Fruit fly (Drosophila melanogaster): ENCODE data around the gene HHEX.

Gene HHEX

dm6 chr3R:21073707-21074106 lies 7.0 kb downstream of the HHEX start, which contains the start of gene dmrt93B:
TSS of gene dmrt93B (plus strand) at chr3R:21074007.
- TF ChIP-seq CTCF (optimal IDR thresholded peaks at IDR 0.05) (no peak), CG8478 (optimal IDR thresholded peaks at IDR 0.05) (no peak)

- peak; percentile 30 to 49 for TF ChIP-seq CTCF (optimal IDR thresholded peaks at IDR 0.05)
- no peak for TF ChIP-seq CG8478 (optimal IDR thresholded peaks at IDR 0.05)
Observed at dm6 chr3R:21073141-21073540, 7.6 kb downstream of the HHEX start, which contains the start of gene r-l. TSS of gene r-l (minus strand) at chr3R:21073319.

- TF ChIP-seq CG8478 (optimal IDR thresholded peaks at IDR 0.05) (no peak), CTCF (optimal IDR thresholded peaks at IDR 0.05) (no peak)
Observed at dm6 chr3R:21071943-21072500, 8.7 kb downstream of the HHEX start.

dm6 chr3R:21071312-21071711 lies 9.4 kb downstream of the HHEX start:
- TF ChIP-seq CTCF (optimal IDR thresholded peaks at IDR 0.05) (no peak), CG8478 (optimal IDR thresholded peaks at IDR 0.05) (no peak)

DNA sequence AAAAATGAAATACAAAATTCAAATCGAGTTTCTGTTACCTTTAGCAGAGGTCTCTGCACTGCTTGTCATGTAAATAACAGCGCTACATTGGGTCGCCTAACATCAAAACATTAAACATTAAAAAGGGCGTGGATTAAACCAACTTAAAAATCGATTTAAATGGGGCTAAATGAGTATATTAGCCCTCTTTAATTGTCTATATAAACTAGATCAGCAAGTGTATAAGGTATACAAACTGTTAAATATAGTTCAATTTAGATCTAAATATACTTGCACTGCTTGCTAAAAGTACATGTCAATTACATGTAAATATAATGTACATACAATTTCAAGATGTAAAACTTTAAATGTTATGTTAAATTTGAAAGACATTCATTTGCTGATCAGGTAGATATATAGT lies 11.0 kb downstream of the HHEX start:
- TF ChIP-seq CTCF (optimal IDR thresholded peaks at IDR 0.05) (peak in 1 of 2 experiments; percentile 2), CG8478 (optimal IDR thresholded peaks at IDR 0.05) (no peak)

DNA sequence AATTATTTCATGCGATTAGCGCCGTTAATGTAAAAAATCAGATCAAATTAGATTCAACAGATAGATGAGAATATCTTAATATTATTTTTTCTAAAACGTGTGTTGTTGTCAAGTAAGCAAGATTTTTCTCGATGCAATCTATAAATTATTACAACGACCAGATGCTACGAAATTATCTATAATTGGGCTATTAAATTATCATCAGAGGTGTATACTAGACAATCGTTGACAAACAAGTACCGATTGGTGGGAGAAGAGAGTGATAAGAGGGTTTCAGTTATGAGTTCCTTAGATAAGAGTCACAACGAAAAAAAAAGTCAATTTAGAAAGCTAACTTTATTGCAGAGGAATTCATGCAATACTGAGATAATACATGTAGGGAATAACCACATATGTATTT lies 13.2 kb downstream of the HHEX start:
- no peak for TF ChIP-seq CTCF (optimal IDR thresholded peaks at IDR 0.05)
- TF ChIP-seq CG8478 (optimal IDR thresholded peaks at IDR 0.05) = no peak

DNA sequence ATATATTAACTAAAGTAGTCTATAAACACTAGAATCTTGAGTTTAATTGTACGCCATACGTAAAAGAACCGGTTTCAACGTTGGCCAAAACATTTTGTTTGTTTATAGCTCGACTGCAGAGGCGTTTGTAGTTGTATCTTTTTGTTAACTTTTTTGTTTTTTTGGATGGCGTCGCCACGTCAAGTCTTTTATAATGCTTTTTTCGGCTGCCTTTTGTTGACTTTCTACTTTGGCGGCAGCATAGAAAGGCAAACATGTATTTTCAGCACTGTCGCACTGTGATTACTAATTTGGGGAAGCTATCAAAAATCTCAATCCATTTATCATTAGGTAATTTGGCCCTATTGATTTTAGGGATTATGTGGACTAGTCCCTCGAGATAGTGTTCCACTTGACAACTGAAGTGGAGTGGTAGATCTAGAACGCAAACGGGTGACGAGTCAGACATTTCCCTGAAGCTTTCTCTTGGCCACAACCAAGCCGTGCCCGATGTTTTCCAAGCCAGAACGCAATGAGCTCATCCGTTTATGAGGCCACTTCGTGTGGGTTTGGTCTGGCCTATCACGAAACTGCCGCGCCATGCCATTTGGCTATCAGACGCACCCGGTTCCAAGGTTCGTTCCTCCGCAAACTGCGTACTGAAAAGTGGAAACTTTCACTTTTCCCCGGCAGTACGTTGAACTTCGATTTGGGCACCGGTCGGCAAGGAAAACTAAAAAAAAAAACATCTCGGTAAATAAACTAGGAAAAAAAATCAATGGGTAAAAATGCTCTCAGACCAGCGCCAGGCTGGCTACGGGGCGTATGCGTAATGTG lies 14.0 kb downstream of the HHEX start:
- no peak for TF ChIP-seq CTCF (optimal IDR thresholded peaks at IDR 0.05)
- no peak for TF ChIP-seq CG8478 (optimal IDR thresholded peaks at IDR 0.05)

DNA sequence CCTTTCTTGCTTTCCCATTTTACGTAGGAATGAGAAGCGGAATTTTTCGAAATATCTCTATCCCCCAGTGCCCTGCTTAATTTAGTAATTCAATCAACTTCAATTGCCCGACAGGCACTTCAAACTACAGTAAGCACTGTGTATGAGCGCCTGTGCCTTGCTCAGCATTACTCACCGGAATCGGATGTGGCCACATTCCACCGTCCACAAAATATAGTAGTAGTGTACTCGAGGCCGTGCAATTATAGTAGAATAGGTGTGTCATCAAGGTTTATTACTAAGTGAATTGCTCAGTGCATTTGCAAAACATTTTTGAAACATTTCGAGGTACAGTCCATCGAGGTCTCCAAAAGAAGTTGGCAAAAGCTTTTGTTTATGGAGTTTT lies 15.0 kb downstream of the HHEX start:
- no peak for TF ChIP-seq CG8478 (optimal IDR thresholded peaks at IDR 0.05)

dm6 chr3R:21065010-21065695 lies 15.6 kb downstream of the HHEX start, which contains the start of gene AnxB9:
TSS of gene AnxB9 (plus strand) at chr3R:21065241.
- TF ChIP-seq CG8478 (optimal IDR thresholded peaks at IDR 0.05) (no peak), CTCF (optimal IDR thresholded peaks at IDR 0.05) (peak in 1 of 2 experiments; percentile 22)

DNA sequence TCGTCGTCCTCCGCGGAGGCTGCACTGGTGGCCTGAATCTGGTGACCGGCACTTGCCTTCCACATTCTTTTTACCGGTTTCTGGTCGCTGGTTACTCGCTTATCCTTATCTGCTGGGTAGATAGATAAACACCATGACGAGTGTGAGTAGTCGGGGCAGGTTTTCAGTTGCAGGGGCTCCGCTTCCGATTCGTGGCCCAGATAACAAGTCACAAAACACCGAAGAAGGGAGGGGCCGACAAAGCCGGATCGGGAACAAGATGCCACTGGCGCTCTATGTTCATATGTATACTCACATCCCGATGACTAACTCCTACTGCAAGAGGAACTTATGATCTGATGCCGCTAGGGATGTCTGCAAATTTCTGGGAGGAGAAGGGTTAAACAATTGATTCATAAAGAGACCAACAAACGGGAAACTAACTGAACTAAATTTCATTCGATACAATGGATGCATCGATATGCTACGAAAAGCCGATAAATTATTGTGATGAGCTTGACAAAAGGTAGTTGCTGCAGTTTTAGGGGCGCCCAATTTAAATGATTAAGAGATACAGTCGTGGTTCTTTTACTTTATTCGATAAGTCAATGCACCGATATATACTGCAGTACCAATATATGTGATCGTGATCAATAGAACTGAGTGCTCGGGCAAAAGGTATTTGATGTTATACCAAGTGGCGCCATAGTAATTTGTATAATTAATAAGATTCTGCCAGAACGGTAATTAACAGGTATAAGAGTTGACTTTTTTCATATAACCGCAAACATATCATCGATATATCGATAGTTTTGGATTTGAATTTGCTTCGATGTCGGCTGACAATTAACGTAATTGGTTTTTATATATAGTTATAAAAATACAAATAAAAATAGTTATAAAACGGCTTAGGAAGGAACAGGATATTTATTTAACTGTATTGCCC lies 16.5 kb downstream of the HHEX start, which contains the start of gene Cortactin:
Gene Cortactin, minus strand, starts transcription at position 472 of the 925 bp plus-strand sequence.
- TF ChIP-seq CTCF (optimal IDR thresholded peaks at IDR 0.05) = peak in 1 of 2 experiments; percentile 47
- no peak for TF ChIP-seq CG8478 (optimal IDR thresholded peaks at IDR 0.05)

DNA sequence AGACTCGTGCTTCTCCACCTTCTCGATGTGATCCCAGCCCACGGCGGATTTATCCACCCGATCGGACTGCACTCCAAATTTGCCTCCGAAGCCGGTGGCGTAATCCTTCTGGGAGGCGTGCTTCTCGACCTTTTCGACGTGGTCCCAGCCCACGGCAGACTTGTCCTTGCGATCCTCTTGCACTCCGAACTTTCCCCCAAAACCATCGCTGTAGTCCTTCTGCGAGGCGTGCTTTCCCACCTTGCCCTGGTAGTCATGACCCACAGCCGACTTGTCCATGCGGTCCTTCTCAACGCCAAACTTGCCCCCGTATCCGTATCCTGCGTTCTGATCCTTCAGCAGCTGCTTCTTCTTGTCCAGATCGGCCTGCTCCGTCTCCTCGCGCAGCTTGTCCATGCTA lies 17.3 kb downstream of the HHEX start:
- TF ChIP-seq CTCF (optimal IDR thresholded peaks at IDR 0.05) (no peak), CG8478 (optimal IDR thresholded peaks at IDR 0.05) (no peak)

DNA sequence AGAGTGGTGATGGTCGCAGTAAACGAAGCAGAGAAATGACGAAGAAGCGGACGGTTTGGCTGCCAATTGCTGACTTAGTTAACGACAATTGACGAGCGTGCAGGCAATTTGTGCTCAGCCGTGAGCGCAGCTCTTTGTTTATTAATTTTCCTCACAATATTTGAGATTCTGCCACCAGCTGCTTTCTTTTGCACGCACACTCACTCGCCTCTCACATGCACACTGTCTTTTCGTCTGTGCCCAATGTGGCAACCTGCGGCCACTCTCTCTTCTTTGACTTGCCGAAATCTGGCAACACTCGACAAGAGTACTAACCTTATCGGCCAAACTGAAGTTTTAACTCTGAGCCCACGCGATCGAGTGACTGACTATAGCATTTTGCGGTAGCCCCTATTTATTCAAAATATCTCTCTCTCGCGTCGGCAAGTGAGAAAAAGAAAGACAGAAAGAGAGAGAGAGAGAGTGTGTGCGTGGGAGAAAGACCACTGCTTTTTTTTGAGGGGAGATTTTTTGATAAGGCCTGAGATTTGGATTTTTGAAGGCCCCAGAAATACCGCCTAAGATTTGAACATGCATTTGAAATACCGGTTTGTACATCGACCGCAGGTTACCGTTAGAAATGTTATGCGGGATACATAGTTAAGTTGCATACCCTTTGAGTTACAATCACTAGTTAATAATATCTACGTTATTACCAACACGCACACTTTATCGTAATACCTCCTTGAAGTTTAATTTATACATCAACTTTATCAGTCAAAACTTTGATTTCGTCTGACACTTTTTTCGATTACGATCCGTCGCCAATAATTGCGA lies 20.1 kb downstream of the HHEX start, which contains the start of gene Mvl:
Gene Mvl, minus strand, starts transcription at position 371 of the 816 bp plus-strand sequence.
- TF ChIP-seq CG8478 (optimal IDR thresholded peaks at IDR 0.05) = no peak
- TF ChIP-seq CTCF (optimal IDR thresholded peaks at IDR 0.05) = peak; percentile 5 to 35

DNA sequence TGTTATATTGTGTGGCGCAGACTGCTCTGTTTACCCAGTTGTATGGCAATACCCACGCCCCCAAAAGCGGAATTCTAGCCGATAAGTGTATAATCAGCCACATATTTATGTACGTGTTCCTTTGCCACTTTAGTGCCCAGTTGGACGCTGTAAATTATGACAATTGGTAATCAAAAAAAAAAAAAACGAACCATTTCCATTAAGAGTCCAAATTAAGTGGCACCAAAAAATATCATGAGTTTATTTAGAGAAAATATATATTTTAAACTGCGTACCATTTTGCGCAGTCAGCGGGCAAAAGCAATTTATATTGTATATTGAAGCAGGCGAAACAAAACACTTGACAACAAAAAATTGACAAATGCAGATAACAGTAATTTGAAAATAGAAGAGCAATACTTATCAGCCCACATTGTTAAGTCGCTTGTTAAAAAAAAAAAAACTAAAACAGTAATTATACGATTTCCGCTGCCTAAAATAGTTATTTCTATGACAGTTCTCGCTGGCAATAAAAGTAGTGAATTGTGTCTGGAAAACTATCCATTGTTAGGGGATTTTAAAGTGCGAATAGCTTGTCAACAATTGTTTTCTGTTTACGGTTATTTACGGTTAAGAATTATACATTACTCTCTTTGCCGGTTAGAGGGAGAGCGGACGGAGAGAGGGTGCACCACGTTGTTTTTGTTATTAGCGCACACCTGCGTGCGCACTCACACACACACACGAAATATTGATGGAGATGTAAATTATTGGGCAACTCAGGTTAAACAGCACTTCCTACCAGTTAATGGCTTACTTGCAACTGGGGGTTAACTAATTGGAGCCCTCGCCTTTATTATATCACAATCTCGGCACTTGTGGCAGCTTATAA lies 21.0 kb downstream of the HHEX start:
- TF ChIP-seq CG8478 (optimal IDR thresholded peaks at IDR 0.05) (no peak), CTCF (optimal IDR thresholded peaks at IDR 0.05) (no peak)

All from S2 (cell line).